Worm (Caenorhabditis elegans) whole organism, late embryonic: ENCODE measurements around the gene sra-30.

Source experiments
- C08G9.2 ChIP-seq: sonication (generic microtip); optimal IDR thresholded peaks from 2 replicates; lab custom pipeline; 2016; ENCODE audit warnings: mild to moderate bottlenecking, missing genetic modification characterization, moderate library complexity, missing compliant biosample characterization
- K02D7.2 ChIP-seq: sonication (generic microtip); optimal IDR thresholded peaks from 2 replicates; lab custom pipeline; 2017; ENCODE audit warnings: mild to moderate bottlenecking, missing genetic modification characterization, missing compliant biosample characterization
- K09A11.1 ChIP-seq: sonication (generic microtip); optimal IDR thresholded peaks from 2 replicates; lab custom pipeline; 2017; ENCODE audit warnings: antibody characterized with exemption, mild to moderate bottlenecking, missing genetic modification characterization, missing compliant biosample characterization; ENCODE audit not compliant: insufficient read depth
- Y22D7AL.16 ChIP-seq: sonication (generic microtip); optimal IDR thresholded peaks from 2 replicates; lab custom pipeline; 2016; ENCODE audit warnings: missing genetic modification characterization, missing compliant biosample characterization
- ahr-1 ChIP-seq: sonication (generic microtip); optimal IDR thresholded peaks from 2 replicates; lab custom pipeline; 2016; ENCODE audit warnings: missing genetic modification characterization, missing compliant biosample characterization
- ceh-18 ChIP-seq: sonication (generic microtip); optimal IDR thresholded peaks from 2 replicates; lab custom pipeline; 2016; ENCODE audit warnings: missing genetic modification characterization, missing compliant biosample characterization
- ceh-24 ChIP-seq: sonication (generic microtip); optimal IDR thresholded peaks from 2 replicates; lab custom pipeline; 2016; ENCODE audit warnings: mild to moderate bottlenecking, missing genetic modification characterization, missing compliant biosample characterization
- ceh-30 ChIP-seq: fragments of 150-350 bp; optimal IDR thresholded peaks from 2 replicates; lab custom pipeline; 2014; ENCODE audit warnings: missing biosample characterization, missing genetic modification characterization
- ceh-31 ChIP-seq: sonication (generic microtip); optimal IDR thresholded peaks from 2 replicates; lab custom pipeline; 2016; ENCODE audit warnings: missing genetic modification characterization, missing compliant biosample characterization
- ceh-45 ChIP-seq: fragments of 200-800 bp; sonication (Bioruptor generic); IDR thresholded peaks from 2 replicates; pipeline ENCODE4 v1.3.6; 2022; ENCODE audit warnings: missing genetic modification reagents, missing genetic modification characterization, missing compliant biosample characterization
- ceh-48 ChIP-seq: sonication (generic microtip); optimal IDR thresholded peaks from 2 replicates; lab custom pipeline; 2016; ENCODE audit warnings: missing genetic modification characterization, inconsistent platforms, missing compliant biosample characterization
- che-1 ChIP-seq: sonication (generic microtip); optimal IDR thresholded peaks from 2 replicates; lab custom pipeline; 2016; ENCODE audit warnings: mild to moderate bottlenecking, missing genetic modification characterization, missing compliant biosample characterization
- dmd-4 ChIP-seq: sonication (generic microtip); optimal IDR thresholded peaks from 2 replicates; lab custom pipeline; 2016; ENCODE audit warnings: borderline replicate concordance, missing genetic modification characterization, missing compliant biosample characterization
- dve-1 ChIP-seq: sonication (generic microtip); optimal IDR thresholded peaks from 2 replicates; lab custom pipeline; 2017; ENCODE audit warnings: antibody characterized with exemption, mild to moderate bottlenecking, missing genetic modification characterization, missing compliant biosample characterization
- elt-2 ChIP-seq: sonication (generic microtip); optimal IDR thresholded peaks from 2 replicates; lab custom pipeline; 2016; ENCODE audit warnings: missing genetic modification reagents, missing genetic modification characterization, missing compliant biosample characterization
- elt-4 ChIP-seq: sonication (generic microtip); optimal IDR thresholded peaks from 2 replicates; lab custom pipeline; 2016; ENCODE audit warnings: missing genetic modification characterization, missing compliant biosample characterization
- eyg-1 ChIP-seq: sonication (generic microtip); optimal IDR thresholded peaks from 2 replicates; lab custom pipeline; 2016; ENCODE audit warnings: missing genotype, missing genetic modification characterization, missing compliant biosample characterization
- hlh-13 ChIP-seq: fragments of 200-800 bp; sonication (Bioruptor generic); optimal IDR thresholded peaks from 2 replicates; lab custom pipeline; 2018; ENCODE audit warnings: mild to moderate bottlenecking, missing genetic modification characterization, missing compliant biosample characterization
- hlh-15 ChIP-seq: sonication (generic microtip); optimal IDR thresholded peaks from 2 replicates; lab custom pipeline; 2016; ENCODE audit warnings: missing genetic modification characterization, missing compliant biosample characterization
- hlh-30 ChIP-seq: sonication (generic microtip); optimal IDR thresholded peaks from 2 replicates; lab custom pipeline; 2017; ENCODE audit warnings: antibody characterized with exemption, missing genetic modification characterization, missing compliant biosample characterization; ENCODE audit not compliant: insufficient read depth
- lim-6 ChIP-seq: sonication (generic microtip); optimal IDR thresholded peaks from 2 replicates; lab custom pipeline; 2016; ENCODE audit warnings: missing genetic modification characterization, missing compliant biosample characterization
- lin-11 ChIP-seq: fragments of 200-800 bp; sonication (Bioruptor generic); optimal IDR thresholded peaks from 2 replicates; lab custom pipeline; 2018; ENCODE audit warnings: mild to moderate bottlenecking, missing genetic modification characterization, missing compliant biosample characterization
- madf-2 ChIP-seq: sonication (generic microtip); optimal IDR thresholded peaks from 2 replicates; lab custom pipeline; 2017; ENCODE audit warnings: missing genetic modification characterization, missing compliant biosample characterization
- nfya-1 ChIP-seq: sonication (generic microtip); optimal IDR thresholded peaks from 2 replicates; lab custom pipeline; 2017; ENCODE audit warnings: missing genetic modification characterization, mild to moderate bottlenecking, missing compliant biosample characterization, antibody characterized with exemption, moderate library complexity
- nhr-11 ChIP-seq: fragments of 150-350 bp; optimal IDR thresholded peaks from 2 replicates; lab custom pipeline; 2014; ENCODE audit warnings: missing biosample characterization, missing genetic modification characterization
- nhr-232 ChIP-seq: sonication (generic microtip); optimal IDR thresholded peaks from 2 replicates; lab custom pipeline; 2016; ENCODE audit warnings: missing genetic modification characterization, missing compliant biosample characterization
- npax-4 ChIP-seq: sonication (generic microtip); optimal IDR thresholded peaks from 2 replicates; lab custom pipeline; 2016; ENCODE audit warnings: missing genetic modification characterization, missing compliant biosample characterization
- pha-4 ChIP-seq: fragments of 150-350 bp; optimal IDR thresholded peaks from 2 replicates; lab custom pipeline; 2018; ENCODE audit warnings: missing biosample characterization, missing genetic modification reagents, missing genetic modification characterization
- pros-1 ChIP-seq: fragments of 150-350 bp; optimal IDR thresholded peaks from 2 replicates; lab custom pipeline; 2014; ENCODE audit warnings: missing biosample characterization, missing genetic modification reagents, missing genetic modification characterization
- rnt-1 ChIP-seq: sonication (generic microtip); optimal IDR thresholded peaks from 2 replicates; lab custom pipeline; 2016; ENCODE audit warnings: missing genetic modification characterization, missing compliant biosample characterization
- sdc-2 ChIP-seq: sonication (generic microtip); optimal IDR thresholded peaks from 2 replicates; lab custom pipeline; 2016; ENCODE audit warnings: missing genotype, missing genetic modification characterization, missing compliant biosample characterization
- syd-9 ChIP-seq: sonication (generic microtip); optimal IDR thresholded peaks from 2 replicates; lab custom pipeline; 2016; ENCODE audit warnings: mild to moderate bottlenecking, missing genetic modification characterization, moderate library complexity, missing compliant biosample characterization
- tbx-2 ChIP-seq: sonication (generic microtip); optimal IDR thresholded peaks from 2 replicates; lab custom pipeline; 2016; ENCODE audit warnings: missing genetic modification characterization, missing compliant biosample characterization
- unc-42 ChIP-seq: sonication (generic microtip); optimal IDR thresholded peaks from 2 replicates; lab custom pipeline; 2016; ENCODE audit warnings: missing genotype, missing genetic modification characterization, missing compliant biosample characterization
- unc-86 ChIP-seq: sonication (generic microtip); optimal IDR thresholded peaks from 2 replicates; lab custom pipeline; 2016; ENCODE audit warnings: missing genetic modification characterization, missing compliant biosample characterization
- zip-5 ChIP-seq: sonication (generic microtip); optimal IDR thresholded peaks from 2 replicates; lab custom pipeline; 2016; ENCODE audit warnings: missing genetic modification characterization, missing compliant biosample characterization

Gene sra-30

ce11 chrIV:15168442-15168841 lies 34.4 kb downstream of the sra-30 start:
- TF ChIP-seq ceh-48 (tag; lab: Kevin White, UChicago) (no peak), dve-1 (tag; lab: Kevin White, UChicago) (no peak), ceh-18 (no peak), unc-86 (tag; lab: Kevin White, UChicago) (no peak), pros-1 (tag; lab: Kevin White, UChicago) (no peak), elt-2 (tag; lab: Kevin White, UChicago) (no peak), pha-4 (tag; lab: Kevin White, UChicago) (no peak), eyg-1 (tag; lab: Kevin White, UChicago) (no peak), dmd-4 (no peak), lim-6 (tag; lab: Kevin White, UChicago) (no peak), ceh-24 (tag; lab: Kevin White, UChicago) (no peak), npax-4 (tag; lab: Kevin White, UChicago) (no peak), zip-5 (tag; lab: Kevin White, UChicago) (no peak), nfya-1 (tag; lab: Kevin White, UChicago) (no peak), lin-11 (no peak), C08G9.2 (no peak), rnt-1 (no peak)

- TF ChIP-seq ceh-45 (no peak), lim-6 (tag; lab: Kevin White, UChicago) (no peak), ahr-1 (tag; lab: Kevin White, UChicago) (no peak), syd-9 (tag; lab: Kevin White, UChicago) (no peak), sdc-2 (tag; lab: Kevin White, UChicago) (no peak), nhr-11 (tag; lab: Kevin White, UChicago) (no peak), ceh-31 (tag; lab: Kevin White, UChicago) (no peak), lin-11 (no peak), hlh-15 (tag; lab: Kevin White, UChicago) (no peak), hlh-13 (GFP tag; lab: Kevin White, UChicago) (no peak), ceh-24 (tag; lab: Kevin White, UChicago) (no peak), hlh-30 (tag; lab: Kevin White, UChicago) (no peak), ceh-30 (no peak), Y22D7AL.16 (tag; lab: Kevin White, UChicago) (no peak), npax-4 (tag; lab: Kevin White, UChicago) (no peak), K02D7.2 (tag; lab: Kevin White, UChicago) (no peak), che-1 (tag; lab: Kevin White, UChicago) (no peak), elt-4 (tag; lab: Kevin White, UChicago) (no peak), tbx-2 (tag; lab: Kevin White, UChicago) (no peak), unc-42 (tag; lab: Kevin White, UChicago) (no peak)
- TF ChIP-seq, all 69 proteins: peak for 0
Measured at ce11 chrIV:15165602-15166001, 37.2 kb downstream of the sra-30 start.

DNA sequence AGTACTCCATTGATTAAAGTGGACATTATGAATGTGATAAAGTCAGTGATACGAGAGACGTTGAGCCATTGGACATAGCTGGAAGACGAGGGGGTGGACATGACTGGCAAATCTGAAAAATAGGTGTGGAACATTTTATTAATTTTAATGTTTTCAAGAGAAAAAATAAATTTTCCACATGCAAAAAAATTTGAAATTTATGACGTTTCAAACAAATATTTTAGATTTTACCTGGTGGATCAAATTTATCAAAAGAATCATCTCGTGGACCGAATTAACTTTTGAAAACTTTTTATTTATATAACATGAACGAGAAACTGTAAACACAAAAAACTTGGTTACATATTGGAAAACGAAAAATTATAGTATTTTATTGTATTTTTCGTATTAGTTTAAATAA lies 55.7 kb downstream of the sra-30 start, which contains the start of gene str-78:
TSS of gene str-78 (minus strand) at position 101 of the 400 bp plus-strand sequence.
- no peak for TF ChIP-seq pros-1 (tag; lab: Kevin White, UChicago)
- no peak for TF ChIP-seq syd-9 (tag; lab: Kevin White, UChicago)
- TF ChIP-seq nhr-232, result no peak
- no peak for TF ChIP-seq K09A11.1 (tag; lab: Kevin White, UChicago)
- no peak for TF ChIP-seq hlh-13 (GFP tag; lab: Kevin White, UChicago)
- no peak for TF ChIP-seq madf-2 (tag; lab: Kevin White, UChicago)
